Worm (Caenorhabditis elegans) whole organism, young adult: ENCODE data around the gene F42F12.11.
A peak's percentile ranks its signal among the peaks of the same experiment; 100 is the strongest.

Experiments used
- C06A6.2 ChIP-seq: fragments of 200-800 bp; sonication (Bioruptor generic); conservative IDR thresholded peaks from 2 replicates; pipeline ENCODE4 v1.3.6; 2022; ENCODE audit warnings: missing genetic modification characterization, missing compliant biosample characterization
- F57A8.1 ChIP-seq: fragments of 200-800 bp; sonication (Bioruptor generic); optimal IDR thresholded peaks from 2 replicates; lab custom pipeline; 2018; ENCODE audit warnings: mild to moderate bottlenecking, missing genetic modification characterization, moderate library complexity, missing compliant biosample characterization
- K11D2.4 ChIP-seq: fragments of 200-800 bp; sonication (Bioruptor generic); IDR thresholded peaks from 2 replicates; pipeline ENCODE4 v1.3.6; 2022; ENCODE audit warnings: missing genetic modification reagents, missing genetic modification characterization, missing compliant biosample characterization
- Y53F4B.3 ChIP-seq: fragments of 200-800 bp; sonication (Bioruptor generic); IDR thresholded peaks from 2 replicates; pipeline ENCODE4 v1.3.6; 2022; ENCODE audit warnings: missing genetic modification reagents, missing genetic modification characterization, missing compliant biosample characterization
- Y95B8A.8 ChIP-seq: fragments of 200-800 bp; sonication (Bioruptor generic); IDR thresholded peaks from 2 replicates; pipeline ENCODE4 v1.3.6; 2022; ENCODE audit warnings: missing genetic modification reagents, missing genetic modification characterization, missing compliant biosample characterization
- ZK185.1 ChIP-seq: sonication (generic microtip); optimal IDR thresholded peaks from 2 replicates; lab custom pipeline; 2016; ENCODE audit warnings: mild to moderate bottlenecking, missing genetic modification characterization, missing compliant biosample characterization; ENCODE audit not compliant: poor library complexity, severe bottlenecking
- athp-1 ChIP-seq: sonication (generic microtip); optimal IDR thresholded peaks from 2 replicates; lab custom pipeline; 2017; ENCODE audit warnings: mild to moderate bottlenecking, missing genetic modification characterization, missing compliant biosample characterization
- attf-5 ChIP-seq: fragments of 200-800 bp; sonication (Bioruptor generic); optimal IDR thresholded peaks from 2 replicates; lab custom pipeline; 2018; ENCODE audit warnings: mild to moderate bottlenecking, missing genetic modification characterization, missing compliant biosample characterization
- attf-6 ChIP-seq: fragments of 200-800 bp; sonication (Bioruptor generic); IDR thresholded peaks from 2 replicates; pipeline ENCODE4 v1.3.6; 2022; ENCODE audit warnings: missing genetic modification reagents, missing genetic modification characterization, missing compliant biosample characterization
- bed-1 ChIP-seq: fragments of 200-800 bp; sonication (Bioruptor generic); IDR thresholded peaks from 2 replicates; pipeline ENCODE4 v1.3.6; 2022; ENCODE audit warnings: missing genetic modification reagents, missing genetic modification characterization, missing compliant biosample characterization
- cebp-1 ChIP-seq, 2 experiments: fragments of 200-800 bp in 1 of 2; sonication (Bioruptor generic) in 1 of 2; sonication (generic microtip) in 1 of 2; IDR thresholded peaks in 1 of 2; optimal IDR thresholded peaks in 1 of 2; 2 replicates each; pipeline versions ENCODE4 v1.3.6 to Lab custom; 2017 to 2022; ENCODE audit warnings: missing compliant biosample characterization in 2 of 2, missing genetic modification characterization in 2 of 2, mild to moderate bottlenecking in 1 of 2, missing genetic modification reagents in 1 of 2, moderate library complexity in 1 of 2
- cebp-2 ChIP-seq: fragments of 200-800 bp; sonication (Bioruptor generic); IDR thresholded peaks from 2 replicates; pipeline ENCODE4 v1.3.6; 2022; ENCODE audit warnings: missing genetic modification characterization, missing compliant biosample characterization
- ceh-79 ChIP-seq: sonication (generic microtip); optimal IDR thresholded peaks from 2 replicates; lab custom pipeline; 2017; ENCODE audit warnings: mild to moderate bottlenecking, missing genetic modification characterization, missing compliant biosample characterization
- chd-7 ChIP-seq: sonication (generic microtip); optimal IDR thresholded peaks from 2 replicates; lab custom pipeline; 2016; ENCODE audit warnings: mild to moderate bottlenecking, missing genetic modification characterization, moderate library complexity, missing compliant biosample characterization
- die-1 ChIP-seq: sonication (generic microtip); optimal IDR thresholded peaks from 2 replicates; lab custom pipeline; 2016; ENCODE audit warnings: missing genotype, mild to moderate bottlenecking, missing genetic modification characterization, missing compliant biosample characterization
- dpl-1 ChIP-seq: fragments of 150-350 bp; optimal IDR thresholded peaks from 2 replicates; lab custom pipeline; 2014; ENCODE audit warnings: missing biosample characterization, missing genetic modification reagents, missing genetic modification characterization
- egl-18 ChIP-seq: fragments of 200-800 bp; sonication (Bioruptor generic); IDR thresholded peaks from 2 replicates; pipeline ENCODE4 v1.3.6; 2022; ENCODE audit warnings: missing genetic modification reagents, missing genetic modification characterization, missing compliant biosample characterization
- egl-44 ChIP-seq: fragments of 200-800 bp; sonication (Bioruptor generic); IDR thresholded peaks from 2 replicates; pipeline ENCODE4 v1.3.6; 2022; ENCODE audit warnings: missing genetic modification reagents, missing genetic modification characterization, missing compliant biosample characterization
- ekl-4 ChIP-seq: fragments of 200-800 bp; sonication (Bioruptor generic); IDR thresholded peaks from 2 replicates; pipeline ENCODE4 v1.3.6; 2022; ENCODE audit warnings: missing genetic modification reagents, missing genetic modification characterization, missing compliant biosample characterization
- him-1 ChIP-seq: sonication (generic microtip); optimal IDR thresholded peaks from 2 replicates; lab custom pipeline; 2016; ENCODE audit warnings: missing genotype, missing genetic modification reagents, missing genetic modification characterization, missing compliant biosample characterization
- hrde-1 ChIP-seq: sonication (generic microtip); optimal IDR thresholded peaks from 2 replicates; lab custom pipeline; 2016; ENCODE audit warnings: missing genetic modification characterization, mild to moderate bottlenecking, missing compliant biosample characterization, moderate library complexity, missing genotype, missing genetic modification reagents, borderline replicate concordance
- let-607 ChIP-seq, 2 experiments: fragments of 200-800 bp in 1 of 2; sonication (Bioruptor generic) in 1 of 2; sonication (generic microtip) in 1 of 2; optimal IDR thresholded peaks; 2 replicates each; lab custom pipeline; 2016 to 2018; ENCODE audit warnings: mild to moderate bottlenecking in 2 of 2, missing compliant biosample characterization in 2 of 2, missing genetic modification characterization in 2 of 2, moderate library complexity in 2 of 2, missing genotype in 1 of 2
- lin-35 ChIP-seq, 3 experiments: fragments of 150-350 bp in 2 of 3; sonication (generic microtip) in 1 of 3; optimal IDR thresholded peaks; 2 replicates each; lab custom pipeline; 2014 to 2018; ENCODE audit warnings: missing biosample characterization in 3 of 3, missing genetic modification characterization in 3 of 3, missing genetic modification reagents in 3 of 3
- lir-1 ChIP-seq: fragments of 200-800 bp; sonication (Bioruptor generic); conservative IDR thresholded peaks from 2 replicates; pipeline ENCODE4 v1.3.6; 2022; ENCODE audit warnings: missing genetic modification reagents, missing genetic modification characterization, missing compliant biosample characterization
- mcd-1 ChIP-seq: fragments of 200-800 bp; sonication (Bioruptor generic); IDR thresholded peaks from 2 replicates; pipeline ENCODE4 v1.3.6; 2022; ENCODE audit warnings: missing genetic modification reagents, missing genetic modification characterization, missing compliant biosample characterization
- nhr-179 ChIP-seq: sonication (generic microtip); optimal IDR thresholded peaks from 2 replicates; lab custom pipeline; 2016; ENCODE audit warnings: mild to moderate bottlenecking, missing genetic modification characterization, missing compliant biosample characterization
- nhr-27 ChIP-seq: fragments of 200-800 bp; sonication (Bioruptor generic); optimal IDR thresholded peaks from 2 replicates; lab custom pipeline; 2018; ENCODE audit warnings: mild to moderate bottlenecking, missing genetic modification characterization, moderate library complexity, missing compliant biosample characterization
- rcor-1 ChIP-seq: fragments of 200-800 bp; sonication (Bioruptor generic); IDR thresholded peaks from 2 replicates; pipeline ENCODE4 v1.3.6; 2022; ENCODE audit warnings: missing genetic modification reagents, missing genetic modification characterization, missing compliant biosample characterization
- rec-8 ChIP-seq, 2 experiments: sonication (generic microtip); optimal IDR thresholded peaks; 2 replicates each; lab custom pipeline; 2016; ENCODE audit warnings: mild to moderate bottlenecking in 2 of 2, missing genetic modification characterization in 2 of 2, missing genetic modification reagents in 2 of 2, missing genotype in 2 of 2, missing biosample characterization in 1 of 2, missing compliant biosample characterization in 1 of 2, moderate library complexity in 1 of 2
- sdz-38 ChIP-seq: sonication (generic microtip); optimal IDR thresholded peaks from 2 replicates; lab custom pipeline; 2016; ENCODE audit warnings: missing genotype, missing genetic modification characterization, missing compliant biosample characterization
- snpc-4 ChIP-seq, 5 experiments: fragments of 150-350 bp in 1 of 5; sonication (generic microtip) in 4 of 5; optimal IDR thresholded peaks; 2 replicates each; lab custom pipeline; 2014 to 2018; ENCODE audit warnings: missing genetic modification characterization in 5 of 5, missing biosample characterization in 3 of 5, antibody characterized with exemption in 2 of 5, mild to moderate bottlenecking in 2 of 5, missing compliant biosample characterization in 2 of 5, missing genotype in 2 of 5, moderate library complexity in 2 of 5, missing genetic modification reagents in 1 of 5
- sptf-2 ChIP-seq: fragments of 200-800 bp; sonication (Bioruptor generic); optimal IDR thresholded peaks from 2 replicates; lab custom pipeline; 2018; ENCODE audit warnings: mild to moderate bottlenecking, missing genetic modification characterization, missing compliant biosample characterization
- tbp1 ChIP-seq: fragments of 200-800 bp; sonication (Bioruptor generic); optimal IDR thresholded peaks from 2 replicates; lab custom pipeline; 2018; ENCODE audit warnings: mild to moderate bottlenecking, missing genetic modification characterization, missing compliant biosample characterization
- unc-62 ChIP-seq: fragments of 150-350 bp; optimal IDR thresholded peaks from 2 replicates; lab custom pipeline; 2014; ENCODE audit warnings: missing biosample characterization, missing genetic modification reagents, missing genetic modification characterization
- zfh-2 ChIP-seq: fragments of 200-800 bp; sonication (Bioruptor generic); conservative IDR thresholded peaks from 2 replicates; pipeline ENCODE4 v1.3.6; 2022; ENCODE audit warnings: missing genetic modification reagents, missing genetic modification characterization, missing compliant biosample characterization
- ztf-28 ChIP-seq: fragments of 200-800 bp; sonication (Bioruptor generic); IDR thresholded peaks from 2 replicates; pipeline ENCODE4 v1.3.6; 2022; ENCODE audit warnings: missing genetic modification reagents, missing genetic modification characterization, missing compliant biosample characterization
- ztf-3 ChIP-seq: fragments of 200-800 bp; sonication (Bioruptor generic); optimal IDR thresholded peaks from 2 replicates; lab custom pipeline; 2018; ENCODE audit warnings: mild to moderate bottlenecking, missing genetic modification characterization, missing compliant biosample characterization

The F42F12.11 gene

ce11 chrX:12367498-12367897 is 20.7 kb downstream of the F42F12.11 start (continued):
- TF ChIP-seq cebp-2 (no peak), ZK185.1 (tag; lab: Kevin White, UChicago) (peak; percentile 67), him-1 (tag; lab: Kevin White, UChicago) (peak; percentile 86), attf-5 (GFP tag; lab: Kevin White, UChicago) (peak; percentile 28), nhr-179 (tag; lab: Kevin White, UChicago) (no peak), sdz-38 (tag; lab: Kevin White, UChicago) (no peak)

DNA sequence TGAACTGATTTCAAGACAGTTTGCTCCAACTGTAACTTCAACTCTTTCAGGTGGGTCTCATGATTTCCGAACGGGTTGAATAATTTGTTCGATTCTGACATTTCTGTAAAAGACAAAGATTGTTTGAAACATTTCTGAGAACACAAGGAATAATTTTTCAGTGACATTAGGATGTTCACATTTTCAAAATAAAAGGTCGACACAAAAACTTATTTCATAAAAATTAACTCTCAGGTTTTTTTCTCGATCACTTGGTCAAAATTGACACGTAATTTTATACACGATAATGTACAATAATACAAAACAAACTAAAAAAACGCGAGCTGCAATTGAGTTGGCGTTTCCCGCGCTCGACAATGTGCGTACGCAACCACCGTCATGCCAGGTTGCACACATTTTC is 24.5 kb downstream of the F42F12.11 start, which contains the start of gene rif-1.2:
Gene rif-1.2, minus strand, starts transcription at position 101 of the 400 bp plus-strand sequence.
- TF ChIP-seq tbp1 (GFP tag; lab: Kevin White, UChicago) (no peak), F57A8.1 (GFP tag; lab: Kevin White, UChicago) (no peak), chd-7 (tag; lab: Kevin White, UChicago) (no peak), egl-44 (GFP tag; lab: Robert Waterston, UW) (no peak), ceh-79 (tag; lab: Kevin White, UChicago) (no peak), rcor-1 (GFP tag; lab: Robert Waterston, UW) (no peak), bed-1 (GFP tag; lab: Robert Waterston, UW) (no peak), ztf-3 (GFP tag; lab: Kevin White, UChicago) (no peak), lin-35 (GFP tag; optimal IDR thresholded peaks at IDR 0.05; lab: Kevin White, UChicago) (no peak), mcd-1 (GFP tag; lab: Robert Waterston, UW) (no peak), ztf-28 (GFP tag; lab: Robert Waterston, UW) (no peak), lir-1 (GFP tag; lab: Robert Waterston, UW) (no peak), Y95B8A.8 (no peak), unc-62 (GFP tag; lab: Kevin White, UChicago) (no peak), C06A6.2 (GFP tag; lab: Robert Waterston, UW) (no peak)

ce11 chrX:12375783-12376182 is 29.0 kb downstream of the F42F12.11 start:
- no peak for TF ChIP-seq him-1 (tag; lab: Kevin White, UChicago)
- no peak for TF ChIP-seq C06A6.2 (GFP tag; lab: Robert Waterston, UW)
- no peak for TF ChIP-seq egl-18 (GFP tag; lab: Robert Waterston, UW)
- no peak for TF ChIP-seq nhr-27 (tag; lab: Kevin White, UChicago)
- no peak for TF ChIP-seq dpl-1
- no peak for TF ChIP-seq let-607 (tag; optimal IDR thresholded peaks at IDR 0.05; lab: Kevin White, UChicago)
- no peak for TF ChIP-seq attf-6 (GFP tag; lab: Robert Waterston, UW)
- no peak for TF ChIP-seq sptf-2 (GFP tag; lab: Kevin White, UChicago)
- no peak for TF ChIP-seq zfh-2 (GFP tag; lab: Robert Waterston, UW)
- no peak for TF ChIP-seq ekl-4 (GFP tag; lab: Robert Waterston, UW)
- TF ChIP-seq snpc-4 (GFP tag; optimal IDR thresholded peaks at IDR 0.05; lab: Kevin White, UChicago), result no peak
- no peak for TF ChIP-seq snpc-4 (tag; optimal IDR thresholded peaks at IDR 0.05; lab: Kevin White, UChicago)
- TF ChIP-seq Y53F4B.3, result no peak
- no peak for TF ChIP-seq die-1 (tag; lab: Kevin White, UChicago)
- TF ChIP-seq K11D2.4 (GFP tag; lab: Robert Waterston, UW), result no peak
- no peak for TF ChIP-seq cebp-1 (GFP tag; IDR thresholded peaks at IDR 0.05; lab: Robert Waterston, UW)
- no peak for TF ChIP-seq cebp-1 (tag; optimal IDR thresholded peaks at IDR 0.05; lab: Kevin White, UChicago)
- no peak for TF ChIP-seq athp-1 (tag; lab: Kevin White, UChicago)
- TF ChIP-seq rec-8 (tag; optimal IDR thresholded peaks at IDR 0.05; lab: Kevin White, UChicago), result no peak
- no peak for TF ChIP-seq ztf-3 (GFP tag; lab: Kevin White, UChicago)
- TF ChIP-seq hrde-1 (tag; lab: Kevin White, UChicago), result no peak
- TF ChIP-seq, all 124 proteins: peak for 0
